Fruit fly (Drosophila melanogaster): Measurements from ENCODE around the gene ppk5.

Gene ppk5

dm6 chr3L:21542059-21542458, 7.6 kb downstream of the ppk5 start, which contains the start of gene CG33290:
CG33290 (plus strand) TSS chr3L:21542359.
- no peak for TF ChIP-seq usp (GFP tag; optimal IDR thresholded peaks at IDR 0.05)
- TF ChIP-seq brk (GFP tag; optimal IDR thresholded peaks at IDR 0.05): no peak
- no peak for TF ChIP-seq N (GFP tag; optimal IDR thresholded peaks at IDR 0.05)
- no peak for TF ChIP-seq pan (optimal IDR thresholded peaks at IDR 0.05)
- TF ChIP-seq Hr83 (GFP tag; optimal IDR thresholded peaks at IDR 0.05; ENCODE audit: poor library complexity, severe bottlenecking): no peak
- TF ChIP-seq Myc (optimal IDR thresholded peaks at IDR 0.05): no peak
- TF ChIP-seq rgr (GFP tag; optimal IDR thresholded peaks at IDR 0.05): no peak
- TF ChIP-seq fru (GFP tag; optimal IDR thresholded peaks at IDR 0.05): no peak

DNA sequence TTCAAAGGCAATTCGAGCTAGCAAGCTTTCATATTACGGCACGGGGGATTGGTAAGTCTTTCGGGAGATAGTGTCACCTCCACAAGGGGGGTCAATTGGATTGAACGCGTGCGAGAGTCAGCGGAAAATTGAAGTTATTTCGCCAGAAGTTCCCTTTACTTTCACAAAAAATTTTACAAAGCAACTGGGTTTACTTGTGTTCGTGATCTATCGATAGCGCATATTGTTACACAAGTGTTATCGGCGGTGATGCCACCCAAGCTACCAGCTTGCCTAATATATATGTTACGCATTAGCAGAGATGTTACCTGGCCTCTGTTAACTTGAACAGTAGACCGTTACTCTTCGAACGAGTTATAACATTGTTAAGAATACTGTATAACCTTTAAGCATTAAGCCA, 20.3 kb downstream of the ppk5 start, which contains the start of gene Wnk:
Gene Wnk (minus strand): TSS at position 177 of the 400 bp plus-strand sequence.
- TF ChIP-seq Rel (GFP tag; optimal IDR thresholded peaks at IDR 0.05) (no peak), Rel (tag; optimal IDR thresholded peaks at IDR 0.05) (no peak), psq (GFP tag; optimal IDR thresholded peaks at IDR 0.05) (no peak)

DNA sequence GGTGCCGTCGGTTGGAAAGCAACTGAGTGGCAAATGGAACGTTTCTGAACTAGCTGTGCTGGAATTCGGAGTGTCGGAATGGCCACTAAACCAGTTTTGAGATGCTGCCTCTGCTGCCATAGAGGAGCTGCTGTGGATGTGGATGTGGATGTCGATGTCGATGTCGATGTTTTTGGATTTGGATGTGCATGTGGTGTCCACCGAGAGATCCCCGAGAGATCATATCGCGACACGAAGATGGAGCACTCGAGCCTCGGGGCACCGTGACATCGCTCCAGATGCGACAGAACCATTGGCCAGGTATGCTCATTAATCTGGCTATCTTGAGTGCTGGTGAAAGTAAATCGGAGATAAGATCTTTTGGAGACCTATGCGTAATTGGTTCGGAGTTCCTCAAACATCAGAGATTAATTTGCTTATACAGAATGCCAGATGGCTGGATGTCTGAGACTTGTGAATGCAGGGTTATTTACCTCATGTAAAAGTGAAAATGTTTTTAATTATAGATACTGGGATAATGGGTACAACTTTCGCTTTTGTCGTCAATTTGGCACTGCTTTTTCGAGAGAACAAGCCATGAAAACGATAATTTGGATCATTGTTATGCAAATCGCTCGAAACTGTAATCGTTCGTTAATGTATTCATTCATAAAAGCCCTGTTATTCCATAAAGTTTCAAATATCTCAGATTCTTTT, 23.9 kb downstream of the ppk5 start, which contains the start of gene CG7173:
Gene CG7173 (minus strand): TSS at position 51 of the 696 bp plus-strand sequence.
- TF ChIP-seq Myc (optimal IDR thresholded peaks at IDR 0.05) (no peak), sage (GFP tag; optimal IDR thresholded peaks at IDR 0.05) (no peak), Rel (GFP tag; optimal IDR thresholded peaks at IDR 0.05) (no peak), Rel (tag; optimal IDR thresholded peaks at IDR 0.05) (no peak), CG32264 (GFP tag; optimal IDR thresholded peaks at IDR 0.05) (no peak), OdsH (GFP tag; optimal IDR thresholded peaks at IDR 0.05) (no peak), N (GFP tag; optimal IDR thresholded peaks at IDR 0.05) (no peak), dl (GFP tag; optimal IDR thresholded peaks at IDR 0.05; ENCODE audit: insufficient read depth in 1 of 2, partially characterized antibody in 2 of 2) (no peak), tai (GFP tag; optimal IDR thresholded peaks at IDR 0.05) (no peak), Sp1 (GFP tag; optimal IDR thresholded peaks at IDR 0.05) (no peak), rgr (GFP tag; optimal IDR thresholded peaks at IDR 0.05) (no peak), usp (GFP tag; optimal IDR thresholded peaks at IDR 0.05) (no peak), GATAd (GFP tag; optimal IDR thresholded peaks at IDR 0.05) (no peak), h (GFP tag; optimal IDR thresholded peaks at IDR 0.05) (no peak), Dif (GFP tag; optimal IDR thresholded peaks at IDR 0.05; ENCODE audit: partially characterized antibody) (no peak), Hnf4 (GFP tag; optimal IDR thresholded peaks at IDR 0.05) (no peak), Dfd (GFP tag; optimal IDR thresholded peaks at IDR 0.05) (no peak), psq (GFP tag; optimal IDR thresholded peaks at IDR 0.05) (no peak), Hr83 (GFP tag; optimal IDR thresholded peaks at IDR 0.05; ENCODE audit: poor library complexity, severe bottlenecking) (no peak), dmrt93B (GFP tag; optimal IDR thresholded peaks at IDR 0.05) (no peak), woc (GFP tag; optimal IDR thresholded peaks at IDR 0.05) (no peak)

- TF ChIP-seq Dfd (GFP tag; optimal IDR thresholded peaks at IDR 0.05) (no peak), Rel (GFP tag; optimal IDR thresholded peaks at IDR 0.05) (no peak), Rel (tag; optimal IDR thresholded peaks at IDR 0.05) (no peak), brk (GFP tag; optimal IDR thresholded peaks at IDR 0.05) (no peak), pan (optimal IDR thresholded peaks at IDR 0.05) (no peak), sv (GFP tag; optimal IDR thresholded peaks at IDR 0.05) (no peak), CrebA (GFP tag; optimal IDR thresholded peaks at IDR 0.05; ENCODE audit: borderline replicate concordance) (no peak), HLH106 (tag; optimal IDR thresholded peaks at IDR 0.05) (no peak), Abd-B (GFP tag; optimal IDR thresholded peaks at IDR 0.05) (no peak), tai (GFP tag; optimal IDR thresholded peaks at IDR 0.05) (no peak), Myc (optimal IDR thresholded peaks at IDR 0.05) (no peak), woc (GFP tag; optimal IDR thresholded peaks at IDR 0.05) (no peak), br (GFP tag; optimal IDR thresholded peaks at IDR 0.05) (no peak), rgr (GFP tag; optimal IDR thresholded peaks at IDR 0.05) (no peak), ey (GFP tag; optimal IDR thresholded peaks at IDR 0.05) (no peak), foxo (GFP tag; optimal IDR thresholded peaks at IDR 0.05) (no peak), CG9705 (GFP tag; optimal IDR thresholded peaks at IDR 0.05) (no peak), Hr78 (GFP tag; optimal IDR thresholded peaks at IDR 0.05) (no peak)
Observed at dm6 chr3L:21562081-21562480, 27.6 kb downstream of the ppk5 start, which contains the start of gene CapaR. CapaR (minus strand) TSS chr3L:21562181.

All from whole organism, wandering third instar larva.